Worm (Caenorhabditis elegans) whole organism, young adult: ENCODE data around the gene Y37E11B.6.

Source experiments
- T07F8.4 ChIP-seq: sonication (generic microtip); optimal IDR thresholded peaks from 2 replicates; lab custom pipeline; 2016; ENCODE audit warnings: mild to moderate bottlenecking, missing genetic modification characterization, moderate library complexity, missing compliant biosample characterization
- ekl-4 ChIP-seq: fragments of 200-800 bp; sonication (Bioruptor generic); IDR thresholded peaks from 2 replicates; pipeline ENCODE4 v1.3.6; 2022; ENCODE audit warnings: missing genetic modification reagents, missing genetic modification characterization, missing compliant biosample characterization
- nhr-120 ChIP-seq: fragments of 200-800 bp; sonication (Bioruptor generic); IDR thresholded peaks from 2 replicates; pipeline ENCODE4 v1.3.6; 2022; ENCODE audit warnings: missing genetic modification characterization, missing compliant biosample characterization

- no peak for TF ChIP-seq nhr-120 (GFP tag; lab: Robert Waterston, UW)
- TF ChIP-seq ekl-4, result no peak
- no peak for TF ChIP-seq T07F8.4 (tag; lab: Kevin White, UChicago)
Observed at ce11 chrIV:3590821-3591220, 8.3 kb downstream of the Y37E11B.6 start.
